Fruit fly (Drosophila melanogaster): Measurements from ENCODE around the gene Drsl4.

The Drsl4 gene

dm6 chr3L:3308676-3309613 lies 6.5 kb upstream of the Drsl4 start:
- TF ChIP-seq Eip78C (GFP tag) (peak; percentile 44), Sox14 (GFP tag; optimal IDR thresholded peaks at IDR 0.05) (no peak), esn (GFP tag; optimal IDR thresholded peaks at IDR 0.05) (no peak), CG31627 (GFP tag; optimal IDR thresholded peaks at IDR 0.05) (no peak), svp (GFP tag) (peak; percentile 80), vri (GFP tag; optimal IDR thresholded peaks at IDR 0.05) (peak; percentile 96), fkh (GFP tag; optimal IDR thresholded peaks at IDR 0.05) (peak; percentile 58)

dm6 chr3L:3314049-3314448 lies 1.4 kb upstream of the Drsl4 start, which contains the start of gene Drsl2:
Gene Drsl2, plus strand, starts transcription at chr3L:3314349.
- TF ChIP-seq esn (GFP tag; optimal IDR thresholded peaks at IDR 0.05): peak; percentile 23
- no peak for TF ChIP-seq CG3032 (tag; optimal IDR thresholded peaks at IDR 0.05)
- TF ChIP-seq lz (GFP tag; optimal IDR thresholded peaks at IDR 0.05): peak; percentile 3
- TF ChIP-seq CG11902 (GFP tag; optimal IDR thresholded peaks at IDR 0.05): no peak

dm6 chr3L:3314696-3315095 lies 724 bp upstream of the Drsl4 start, which contains the start of gene Drsl3:
Gene Drsl3, plus strand, starts transcription at chr3L:3314996.
- TF ChIP-seq Blimp-1 (GFP tag; optimal IDR thresholded peaks at IDR 0.05) (no peak), svp (GFP tag) (no peak), Sox15 (GFP tag; optimal IDR thresholded peaks at IDR 0.05) (no peak), CG16779 (tag; optimal IDR thresholded peaks at IDR 0.05) (no peak), acj6 (GFP tag; optimal IDR thresholded peaks at IDR 0.05) (no peak), esn (GFP tag; optimal IDR thresholded peaks at IDR 0.05) (no peak), Smox (GFP tag; optimal IDR thresholded peaks at IDR 0.05) (no peak), Hr4 (GFP tag; optimal IDR thresholded peaks at IDR 0.05) (no peak)

dm6 chr3L:3316441-3316840 lies 1.0 kb downstream of the Drsl4 start, which contains the start of gene Drsl5:
Gene Drsl5, plus strand, starts transcription at chr3L:3316781.
- peak; percentile 74 for TF ChIP-seq svp (GFP tag)
- TF ChIP-seq Hr39 (GFP tag; optimal IDR thresholded peaks at IDR 0.05): no peak

dm6 chr3L:3319223-3319643 lies 3.8 kb downstream of the Drsl4 start, which contains the start of the genes PIG-C, CG12016 and Dpm2:
Gene PIG-C, minus strand, starts transcription at chr3L:3319232.
Gene CG12016, plus strand, starts transcription at chr3L:3319555.
Gene Dpm2, plus strand, starts transcription at chr3L:3319555.
- peak; percentile 92 for TF ChIP-seq fkh (GFP tag; optimal IDR thresholded peaks at IDR 0.05)
- peak; percentile 64 for TF ChIP-seq topi (GFP tag; optimal IDR thresholded peaks at IDR 0.05)
- no peak for TF ChIP-seq CG4318 (GFP tag; optimal IDR thresholded peaks at IDR 0.05)
- TF ChIP-seq OdsH (GFP tag; optimal IDR thresholded peaks at IDR 0.05): peak; percentile 57
- TF ChIP-seq Ets21C (GFP tag; optimal IDR thresholded peaks at IDR 0.05): peak; percentile 65
- no peak; the same call in 2 of the 3 replicates for TF ChIP-seq eg (GFP tag; IDR thresholded peaks at IDR 0.05)
- no peak for TF ChIP-seq CG11762 (GFP tag; optimal IDR thresholded peaks at IDR 0.05; ENCODE audit: insufficient read depth)
- peak; percentile 70 for TF ChIP-seq cyc (GFP tag; optimal IDR thresholded peaks at IDR 0.05)
- TF ChIP-seq dac (GFP tag; optimal IDR thresholded peaks at IDR 0.05): peak; percentile 26
- TF ChIP-seq Eip78C (GFP tag): peak; percentile 87
- no peak for TF ChIP-seq CG7368 (GFP tag; optimal IDR thresholded peaks at IDR 0.05)
- TF ChIP-seq achi (GFP tag; optimal IDR thresholded peaks at IDR 0.05): peak; percentile 36
- no peak for TF ChIP-seq Ets96B (tag; optimal IDR thresholded peaks at IDR 0.05)
- TF ChIP-seq CG3032 (tag; optimal IDR thresholded peaks at IDR 0.05): peak; percentile 74
- no peak for TF ChIP-seq CG1621 (tag; optimal IDR thresholded peaks at IDR 0.05)
- no peak; the same call in 1 of the 3 replicates for TF ChIP-seq CG6163 (GFP tag; IDR thresholded peaks at IDR 0.05)
- TF ChIP-seq net (GFP tag; optimal IDR thresholded peaks at IDR 0.05): no peak
- peak; percentile 79 for TF ChIP-seq svp (GFP tag)
- TF ChIP-seq CG15336 (GFP tag; IDR thresholded peaks at IDR 0.05): no peak
- TF ChIP-seq CG3919 (GFP tag; optimal IDR thresholded peaks at IDR 0.05): no peak
- TF ChIP-seq vri (GFP tag; optimal IDR thresholded peaks at IDR 0.05): peak; percentile 56
- TF ChIP-seq CG31627 (GFP tag; optimal IDR thresholded peaks at IDR 0.05): peak; percentile 85
- TF ChIP-seq CG11902 (GFP tag; optimal IDR thresholded peaks at IDR 0.05): peak; percentile 45
- TF ChIP-seq dsx (GFP tag; optimal IDR thresholded peaks at IDR 0.05; ENCODE audit: poor library complexity, severe bottlenecking): peak; percentile 23
- no peak for TF ChIP-seq CG6276 (GFP tag; optimal IDR thresholded peaks at IDR 0.05)
- TF ChIP-seq CG9139 (GFP tag; optimal IDR thresholded peaks at IDR 0.05): no peak
- TF ChIP-seq ss (GFP tag; optimal IDR thresholded peaks at IDR 0.05): no peak
- no peak for TF ChIP-seq pdm3 (GFP tag; optimal IDR thresholded peaks at IDR 0.05)
- TF ChIP-seq salr (GFP tag; optimal IDR thresholded peaks at IDR 0.05): peak in 1 of 2 experiments; percentile 33
- no peak for TF ChIP-seq Eip93F (GFP tag; optimal IDR thresholded peaks at IDR 0.05)
- no peak for TF ChIP-seq fd85E (GFP tag; optimal IDR thresholded peaks at IDR 0.05)

All from whole organism, prepupa.